Worm (Caenorhabditis elegans) whole organism, midembryonic: ENCODE data around the gene F55G1.1.

Source experiments
- T22C8.4 ChIP-seq: fragments of 200-800 bp; sonication (Bioruptor generic); IDR thresholded peaks from 2 replicates; pipeline ENCODE4 v1.3.6; 2022; ENCODE audit warnings: missing genetic modification characterization, missing compliant biosample characterization
- cog-1 ChIP-seq: sonication (generic microtip); optimal IDR thresholded peaks from 2 replicates; lab custom pipeline; 2016; ENCODE audit warnings: missing genetic modification characterization, missing compliant biosample characterization
- flt-1 ChIP-seq: fragments of 200-800 bp; sonication (Bioruptor generic); IDR thresholded peaks from 2 replicates; pipeline ENCODE4 v1.3.6; 2022; ENCODE audit warnings: missing genetic modification characterization, missing compliant biosample characterization
- klf-2 ChIP-seq: fragments of 200-800 bp; sonication (Bioruptor generic); conservative IDR thresholded peaks from 2 replicates; pipeline ENCODE4 v1.3.6; 2022; ENCODE audit warnings: missing genetic modification reagents, missing genetic modification characterization, missing compliant biosample characterization
- med-1 ChIP-seq: sonication (generic microtip); optimal IDR thresholded peaks from 2 replicates; lab custom pipeline; 2017; ENCODE audit warnings: missing genetic modification characterization, mild to moderate bottlenecking, missing compliant biosample characterization, antibody characterized with exemption, missing genetic modification reagents; ENCODE audit not compliant: insufficient read depth
- ref-1 ChIP-seq: fragments of 200-800 bp; sonication (Bioruptor generic); conservative IDR thresholded peaks from 2 replicates; pipeline ENCODE4 v1.3.6; 2022; ENCODE audit warnings: missing genetic modification reagents, missing genetic modification characterization, missing compliant biosample characterization
- tab-1 ChIP-seq: fragments of 200-800 bp; sonication (Bioruptor generic); IDR thresholded peaks from 2 replicates; pipeline ENCODE4 v1.3.6; 2022; ENCODE audit warnings: missing genetic modification characterization, missing compliant biosample characterization
- ztf-23 ChIP-seq: fragments of 200-800 bp; sonication (Bioruptor generic); IDR thresholded peaks from 2 replicates; pipeline ENCODE4 v1.3.6; 2022; ENCODE audit warnings: missing genetic modification reagents, missing genetic modification characterization, missing compliant biosample characterization
- ztf-29 ChIP-seq: fragments of 200-800 bp; sonication (Bioruptor generic); IDR thresholded peaks from 2 replicates; pipeline ENCODE4 v1.3.6; 2022; ENCODE audit warnings: missing genetic modification reagents, missing genetic modification characterization, missing compliant biosample characterization

Gene F55G1.1

DNA sequence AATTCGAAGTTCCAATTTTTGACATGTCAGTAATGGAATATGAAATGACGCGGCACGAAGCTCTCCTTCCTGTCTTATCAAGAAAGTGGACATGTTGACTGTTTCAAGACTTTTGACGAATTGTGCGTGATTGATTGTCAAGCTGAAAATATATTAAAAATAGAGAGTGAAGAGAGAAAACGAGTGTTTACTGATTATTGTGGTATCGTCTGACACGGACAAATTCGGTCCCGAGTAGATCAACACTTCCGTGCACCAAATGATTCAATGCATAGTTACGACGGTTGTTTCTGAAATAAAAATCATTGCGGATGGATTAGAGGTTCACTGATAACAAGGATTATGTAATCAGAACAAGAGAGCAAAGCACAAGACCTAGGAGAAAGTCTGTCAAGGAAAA, 24.4 kb upstream of the F55G1.1 start:
- TF ChIP-seq ztf-23 (GFP tag; lab: Robert Waterston, UW) (no peak), cog-1 (tag; lab: Kevin White, UChicago) (no peak), ztf-29 (GFP tag; lab: Robert Waterston, UW) (no peak), ref-1 (GFP tag; lab: Robert Waterston, UW) (no peak), med-1 (GFP tag; lab: Kevin White, UChicago) (no peak), flt-1 (no peak), T22C8.4 (GFP tag; lab: Robert Waterston, UW) (no peak), tab-1 (no peak), klf-2 (GFP tag; lab: Robert Waterston, UW) (no peak)

DNA sequence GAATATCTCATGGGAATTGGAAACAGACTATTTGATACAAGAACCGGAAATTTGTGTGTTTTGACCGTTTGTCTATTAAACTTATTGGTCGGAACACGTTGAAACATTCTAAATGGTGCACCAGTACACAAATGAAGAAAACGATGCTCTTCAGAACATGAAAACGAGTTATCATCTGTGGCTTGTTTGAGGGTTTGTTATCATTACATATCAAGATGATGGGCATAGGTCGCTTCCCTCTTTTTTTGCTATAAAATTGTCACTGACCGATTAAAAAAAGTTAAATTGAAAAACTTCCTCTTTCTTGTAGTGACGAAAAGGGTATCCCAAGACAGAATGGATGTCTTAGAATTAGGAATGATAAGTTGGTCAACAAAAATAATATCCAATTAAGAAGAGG, 22.9 kb upstream of the F55G1.1 start:
- TF ChIP-seq klf-2 (GFP tag; lab: Robert Waterston, UW) = no peak
- TF ChIP-seq tab-1 = no peak
- no peak for TF ChIP-seq ref-1 (GFP tag; lab: Robert Waterston, UW)
- no peak for TF ChIP-seq cog-1 (tag; lab: Kevin White, UChicago)
- TF ChIP-seq flt-1 = no peak
- no peak for TF ChIP-seq T22C8.4 (GFP tag; lab: Robert Waterston, UW)
- TF ChIP-seq med-1 (GFP tag; lab: Kevin White, UChicago) = no peak
- TF ChIP-seq ztf-23 (GFP tag; lab: Robert Waterston, UW) = no peak
- TF ChIP-seq ztf-29 (GFP tag; lab: Robert Waterston, UW) = no peak

DNA sequence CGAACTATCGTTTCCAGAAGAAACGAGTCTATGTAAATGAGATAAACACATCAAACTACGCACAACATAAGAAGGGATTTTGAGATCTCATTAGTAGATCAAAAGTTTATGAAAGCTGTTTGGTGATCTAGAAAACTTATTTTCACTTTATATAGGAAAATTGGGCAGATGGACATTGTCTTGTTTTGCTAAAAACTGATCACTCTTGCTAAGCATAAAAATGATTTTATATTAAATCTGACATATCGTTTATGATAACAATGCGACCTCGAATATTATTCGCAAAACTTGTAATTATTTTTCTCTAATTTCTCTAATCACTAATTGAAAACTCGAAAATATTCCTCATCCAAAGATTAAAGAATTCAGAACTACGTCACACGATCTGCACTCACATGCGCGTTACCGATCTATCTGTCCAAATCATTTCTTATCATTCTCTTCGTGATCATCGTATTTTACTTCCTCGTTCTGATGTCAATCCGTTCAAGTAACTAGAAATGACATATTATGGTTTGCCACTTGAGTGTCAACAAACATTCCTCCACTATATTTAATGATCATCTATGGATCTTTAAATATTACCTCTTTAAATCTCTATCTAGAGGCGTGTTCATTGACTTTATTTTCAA, 21.7 kb upstream of the F55G1.1 start, which contains the start of gene F55G1.7:
Gene F55G1.7, minus strand, starts transcription at position 51 of the 632 bp plus-strand sequence.
- TF ChIP-seq cog-1 (tag; lab: Kevin White, UChicago) = no peak
- no peak for TF ChIP-seq med-1 (GFP tag; lab: Kevin White, UChicago)
- no peak for TF ChIP-seq klf-2 (GFP tag; lab: Robert Waterston, UW)
- no peak for TF ChIP-seq ztf-29 (GFP tag; lab: Robert Waterston, UW)
- TF ChIP-seq flt-1 = no peak
- TF ChIP-seq tab-1 = no peak
- TF ChIP-seq ref-1 (GFP tag; lab: Robert Waterston, UW) = no peak
- TF ChIP-seq T22C8.4 (GFP tag; lab: Robert Waterston, UW) = no peak
- TF ChIP-seq ztf-23 (GFP tag; lab: Robert Waterston, UW) = no peak

DNA sequence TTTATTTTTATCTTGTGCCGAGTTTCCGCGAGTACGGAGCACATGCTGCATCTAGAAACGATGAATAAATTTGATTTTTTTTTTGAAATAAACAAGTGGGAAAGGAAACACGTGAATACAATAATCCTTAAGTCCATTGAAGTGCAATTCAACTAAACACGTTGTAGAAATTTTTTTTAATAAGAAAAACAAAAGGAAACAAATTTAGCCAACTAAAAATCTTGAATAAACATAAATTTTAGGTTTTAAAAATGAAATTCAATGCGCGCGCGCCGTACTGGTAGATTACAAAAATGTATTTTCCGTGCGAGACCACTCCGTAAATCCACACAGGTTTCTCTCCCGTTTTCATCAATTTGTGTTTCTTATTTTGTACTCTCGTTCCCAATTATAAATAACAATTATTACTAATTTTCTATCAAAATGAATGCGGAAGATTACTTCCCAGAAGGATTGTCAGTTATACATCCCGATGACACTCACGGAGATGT, 18.4 kb upstream of the F55G1.1 start, which contains the start of the genes plk-3 and F55G1.6:
Gene plk-3, minus strand, starts transcription at position 51 of the 491 bp plus-strand sequence.
Gene F55G1.6, plus strand, starts transcription at position 359 of the 491 bp plus-strand sequence.
- no peak for TF ChIP-seq klf-2 (GFP tag; lab: Robert Waterston, UW)
- TF ChIP-seq ref-1 (GFP tag; lab: Robert Waterston, UW) = no peak
- TF ChIP-seq tab-1 = no peak
- TF ChIP-seq cog-1 (tag; lab: Kevin White, UChicago) = no peak
- TF ChIP-seq flt-1 = no peak

DNA sequence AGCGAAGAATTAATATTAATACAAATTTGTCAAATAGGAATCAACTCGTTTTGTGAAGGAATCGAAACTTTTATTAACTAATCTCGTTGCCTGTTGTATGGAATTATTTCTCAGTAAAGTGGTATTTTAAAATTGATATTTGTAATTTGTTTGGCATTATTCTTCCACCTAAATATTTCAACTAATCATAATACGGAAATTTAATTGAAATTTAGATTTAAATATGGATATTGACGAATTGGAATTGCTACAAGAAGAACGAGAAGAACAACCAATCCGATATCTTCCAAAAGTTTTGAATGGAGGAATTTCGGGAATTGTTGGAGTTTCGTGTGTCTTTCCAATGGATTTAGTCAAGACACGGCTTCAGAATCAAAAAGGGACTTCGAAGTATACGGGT, 16.7 kb upstream of the F55G1.1 start, which contains the start of gene slc-25A18.2:
Gene slc-25A18.2, plus strand, starts transcription at position 216 of the 400 bp plus-strand sequence.
- TF ChIP-seq T22C8.4 (GFP tag; lab: Robert Waterston, UW) (no peak), tab-1 (no peak), ref-1 (GFP tag; lab: Robert Waterston, UW) (no peak)

DNA sequence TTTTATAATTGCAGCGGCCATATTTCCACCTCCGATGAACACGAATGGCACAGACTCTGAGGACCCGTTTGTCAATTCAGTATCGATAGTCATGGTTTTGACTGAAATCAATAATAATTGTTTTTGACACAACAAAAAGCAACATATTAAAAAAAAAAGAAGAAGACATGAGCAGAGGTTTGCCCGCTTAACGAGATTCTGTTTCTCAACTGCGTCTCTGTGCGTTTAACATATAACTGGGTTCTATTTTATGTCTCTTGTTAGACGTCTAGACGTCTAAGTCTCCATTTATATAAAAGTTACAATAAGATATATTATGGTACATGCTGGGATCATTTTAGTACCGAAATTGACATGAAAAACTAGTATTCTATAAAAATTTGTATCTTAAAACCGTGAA, 14.4 kb upstream of the F55G1.1 start, which contains the start of gene pycr-4:
Gene pycr-4, minus strand, starts transcription at position 101 of the 400 bp plus-strand sequence.
- TF ChIP-seq ztf-23 (GFP tag; lab: Robert Waterston, UW) = no peak
- TF ChIP-seq klf-2 (GFP tag; lab: Robert Waterston, UW) = no peak

DNA sequence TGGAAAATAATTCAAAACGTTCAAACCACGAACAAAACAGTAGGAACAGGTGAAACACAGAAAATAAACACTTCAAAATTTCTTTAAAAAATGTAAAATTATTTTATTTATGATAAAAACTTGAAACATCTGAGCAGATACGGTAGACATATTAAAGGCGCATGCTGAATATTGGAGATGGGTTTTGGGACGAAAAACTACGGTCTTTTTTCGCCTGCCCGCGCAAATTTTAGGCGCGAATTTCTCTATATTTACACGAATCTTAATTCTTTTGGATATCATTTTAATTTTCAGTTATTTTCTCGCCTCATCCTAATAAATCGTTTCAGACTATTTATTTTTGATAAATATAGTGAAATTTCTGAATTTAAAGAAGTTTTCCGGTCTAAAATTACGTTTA, 13.9 kb upstream of the F55G1.1 start:
- TF ChIP-seq ztf-23 (GFP tag; lab: Robert Waterston, UW) (no peak), ztf-29 (GFP tag; lab: Robert Waterston, UW) (no peak), ref-1 (GFP tag; lab: Robert Waterston, UW) (no peak), cog-1 (tag; lab: Kevin White, UChicago) (no peak), klf-2 (GFP tag; lab: Robert Waterston, UW) (no peak)

DNA sequence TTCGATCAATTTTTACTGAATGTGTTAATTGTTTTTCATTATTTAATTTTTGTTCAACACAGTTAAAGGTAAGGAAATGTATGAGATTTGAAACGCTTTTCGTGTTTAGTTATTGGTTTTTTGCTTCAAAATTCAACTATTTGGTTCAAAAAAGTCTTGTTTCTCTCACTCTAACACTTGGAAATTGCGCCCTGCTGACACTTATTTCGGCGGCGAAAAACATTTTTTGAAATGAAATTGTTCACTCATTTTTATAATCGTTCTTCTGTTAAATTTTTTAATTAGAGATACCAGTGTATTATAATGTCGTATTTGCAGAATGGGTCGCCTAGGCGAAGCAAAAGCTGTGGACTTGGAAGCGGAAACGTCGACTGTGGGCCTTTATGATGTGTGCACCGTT, 13.4 kb upstream of the F55G1.1 start, which contains the start of gene rod-1:
Gene rod-1, plus strand, starts transcription at position 319 of the 400 bp plus-strand sequence.
- TF ChIP-seq ztf-23 (GFP tag; lab: Robert Waterston, UW) (no peak), ztf-29 (GFP tag; lab: Robert Waterston, UW) (no peak), med-1 (GFP tag; lab: Kevin White, UChicago) (no peak), T22C8.4 (GFP tag; lab: Robert Waterston, UW) (no peak), flt-1 (no peak), tab-1 (no peak), cog-1 (tag; lab: Kevin White, UChicago) (no peak), klf-2 (GFP tag; lab: Robert Waterston, UW) (no peak), ref-1 (GFP tag; lab: Robert Waterston, UW) (no peak)

DNA sequence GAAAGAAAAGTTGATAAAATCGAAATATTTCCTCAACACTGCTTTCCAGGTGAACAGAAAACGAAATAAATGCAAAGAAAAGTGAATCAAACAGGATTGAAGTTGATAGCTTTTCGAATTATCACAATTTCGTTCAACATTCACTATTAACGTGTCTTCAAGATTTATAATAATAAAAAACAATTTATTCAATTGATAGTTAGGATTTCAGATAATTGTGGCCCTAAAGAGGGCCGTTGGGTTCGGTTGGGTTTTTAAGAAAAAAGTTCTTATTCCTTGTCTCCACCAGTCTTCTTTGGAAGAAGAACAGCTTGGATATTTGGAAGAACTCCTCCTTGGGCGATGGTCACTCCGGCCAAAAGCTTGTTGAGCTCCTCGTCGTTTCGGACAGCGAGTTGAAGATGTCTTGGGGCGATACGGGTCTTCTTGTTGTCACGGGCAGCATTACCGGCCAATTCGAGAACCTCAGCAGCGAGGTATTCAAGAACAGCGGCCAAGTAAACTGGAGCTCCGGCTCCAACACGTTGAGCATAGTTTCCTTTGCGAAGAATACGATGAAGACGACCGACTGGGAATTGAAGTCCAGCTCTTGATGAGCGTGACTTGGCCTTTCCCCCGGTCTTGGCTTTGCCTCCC, 5.9 kb upstream of the F55G1.1 start:
- TF ChIP-seq tab-1 = 0 out of 2 replicates have a peak, but pooled peaks have one; percentile 8
- TF ChIP-seq ztf-23 (GFP tag; lab: Robert Waterston, UW) = 0 out of 2 replicates have a peak, but pooled peaks have one; percentile 9
- peak; percentile 32; the same call in 1 of the 2 replicates for TF ChIP-seq ref-1 (GFP tag; lab: Robert Waterston, UW)
